Fruit fly (Drosophila melanogaster): Measurements from ENCODE around the gene trbl.

- no peak for TF ChIP-seq usp (GFP tag; optimal IDR thresholded peaks at IDR 0.05)
- TF ChIP-seq pan (optimal IDR thresholded peaks at IDR 0.05), result no peak
- TF ChIP-seq psq (optimal IDR thresholded peaks at IDR 0.05), result no peak
These were observed 1.8 kb downstream of the trbl start for dm6 chr3L:20399550-20400109.
